Worm (Caenorhabditis elegans): ENCODE results near the gene ril-1.
A peak's percentile ranks its signal among the peaks of the same experiment; 100 is the strongest.

Gene ril-1

ce11 chrV:14506713-14507675 is 16.9 kb downstream of the ril-1 start (continued):
- TF ChIP-seq alr-1 (tag; optimal IDR thresholded peaks at IDR 0.05) (no peak), nhr-12 (tag; optimal IDR thresholded peaks at IDR 0.05) (no peak)

- TF ChIP-seq ztf-1 (GFP tag; conservative IDR thresholded peaks at IDR 0.05) (no peak), unc-62 (GFP tag; optimal IDR thresholded peaks at IDR 0.05) (no peak), lsy-2 (tag; optimal IDR thresholded peaks at IDR 0.05) (no peak), nhr-25 (tag; optimal IDR thresholded peaks at IDR 0.05) (peak; percentile 48), gmeb-1 (tag; optimal IDR thresholded peaks at IDR 0.05) (peak; percentile 24), mbf-1 (tag; optimal IDR thresholded peaks at IDR 0.05) (no peak), sma-3 (GFP tag; optimal IDR thresholded peaks at IDR 0.05) (peak; percentile 44), dmd-4 (tag; optimal IDR thresholded peaks at IDR 0.05) (no peak), elt-1 (tag; optimal IDR thresholded peaks at IDR 0.05) (peak; percentile 85), ama-1 (optimal IDR thresholded peaks at IDR 0.05) (no peak), sem-4 (tag; optimal IDR thresholded peaks at IDR 0.05) (peak; percentile 42), nhr-6 (tag; optimal IDR thresholded peaks at IDR 0.05) (no peak), unc-55 (GFP tag; optimal IDR thresholded peaks at IDR 0.05) (no peak), skn-1 (tag; optimal IDR thresholded peaks at IDR 0.05) (peak; percentile 28), Y55F3AM.14 (GFP tag; optimal IDR thresholded peaks at IDR 0.05) (no peak), ZK546.5 (tag; optimal IDR thresholded peaks at IDR 0.05) (no peak), blmp-1 (tag; optimal IDR thresholded peaks at IDR 0.05; ENCODE audit: insufficient read depth) (peak; percentile 33), ztf-11 (tag; optimal IDR thresholded peaks at IDR 0.05) (no peak), F13H6.1 (tag; optimal IDR thresholded peaks at IDR 0.05) (no peak), nhr-21 (tag; optimal IDR thresholded peaks at IDR 0.05) (peak; percentile 85), fos-1 (tag; optimal IDR thresholded peaks at IDR 0.05) (peak; percentile 90), sma-9 (GFP tag; optimal IDR thresholded peaks at IDR 0.05) (peak; percentile 40), sma-9 (tag; optimal IDR thresholded peaks at IDR 0.05) (no peak), nhr-23 (tag; optimal IDR thresholded peaks at IDR 0.05) (no peak), ceh-82 (tag; optimal IDR thresholded peaks at IDR 0.05) (no peak), mab-5 (tag; optimal IDR thresholded peaks at IDR 0.05) (no peak), snpc-4 (tag; optimal IDR thresholded peaks at IDR 0.05) (no peak), R02D3.7 (tag; optimal IDR thresholded peaks at IDR 0.05) (no peak), unc-39 (tag; optimal IDR thresholded peaks at IDR 0.05) (no peak), nhr-237 (tag; optimal IDR thresholded peaks at IDR 0.05) (no peak), crh-2 (tag; optimal IDR thresholded peaks at IDR 0.05) (no peak), nhr-10 (tag; optimal IDR thresholded peaks at IDR 0.05) (no peak), zag-1 (tag; optimal IDR thresholded peaks at IDR 0.05) (no peak), egl-27 (tag; optimal IDR thresholded peaks at IDR 0.05) (peak; percentile 73), ceh-16 (tag; optimal IDR thresholded peaks at IDR 0.05) (peak; percentile 89), mdl-1 (tag; optimal IDR thresholded peaks at IDR 0.05) (peak in 1 of 2 experiments; percentile 4), alr-1 (tag; optimal IDR thresholded peaks at IDR 0.05) (no peak)
Measured at ce11 chrV:14505745-14506214, 18.1 kb downstream of the ril-1 start.

ce11 chrV:14504774-14505173 is 19.2 kb downstream of the ril-1 start:
- TF ChIP-seq nhr-12 (tag; optimal IDR thresholded peaks at IDR 0.05), result no peak
- TF ChIP-seq fos-1 (tag; optimal IDR thresholded peaks at IDR 0.05), result peak; percentile 68
- peak; percentile 41 for TF ChIP-seq ceh-16 (tag; optimal IDR thresholded peaks at IDR 0.05)
- no peak for TF ChIP-seq Y55F3AM.14 (GFP tag; optimal IDR thresholded peaks at IDR 0.05)

- TF ChIP-seq fos-1 (tag; optimal IDR thresholded peaks at IDR 0.05) (peak; percentile 32), unc-39 (tag; optimal IDR thresholded peaks at IDR 0.05) (no peak)
Measured at ce11 chrV:14504120-14504519, 19.8 kb downstream of the ril-1 start.
